Worm (Caenorhabditis elegans) whole organism, L1 larva: ENCODE data around the gene nspd-9.
"Not testable (repeated sequence)": the region's sequence is repeated elsewhere in the genome, so short reads cannot be mapped to it uniquely, and the experiment has no call there.

Experiments used
- ceh-88 ChIP-seq: fragments of 200-800 bp; sonication (Bioruptor generic); IDR thresholded peaks from 2 replicates; pipeline ENCODE4 v1.3.6; 2022; ENCODE audit warnings: missing genetic modification characterization, missing compliant biosample characterization
- fos-1 ChIP-seq: fragments of 150-350 bp; optimal IDR thresholded peaks from 2 replicates; lab custom pipeline; 2014; ENCODE audit warnings: missing biosample characterization, missing genetic modification characterization
- nhr-71 ChIP-seq: sonication (generic microtip); optimal IDR thresholded peaks from 2 replicates; lab custom pipeline; 2016; ENCODE audit warnings: mild to moderate bottlenecking, missing genetic modification characterization, moderate library complexity, missing compliant biosample characterization

- TF ChIP-seq fos-1 (tag; lab: Kevin White, UChicago); ceh-88 (GFP tag; lab: Robert Waterston, UW); nhr-71 (tag; lab: Kevin White, UChicago): not testable (repeated sequence)
Observed at ce11 chrIII:4781937-4782576, 48.0 kb downstream of the nspd-9 start, which contains the start of the genes gex-5 and C38D4.10.
